Worm (Caenorhabditis elegans) whole organism, L4/young adult: Measurements from ENCODE around the gene perm-3.

Experiments
- W03F9.2 ChIP-seq: fragments of 150-350 bp; optimal IDR thresholded peaks from 2 replicates; lab custom pipeline; 2014; ENCODE audit warnings: missing biosample characterization, missing genetic modification characterization
- dao-5 ChIP-seq: sonication (generic microtip); optimal IDR thresholded peaks from 2 replicates; lab custom pipeline; 2016; ENCODE audit warnings: missing genotype, missing genetic modification characterization, moderate library complexity, missing compliant biosample characterization

DNA sequence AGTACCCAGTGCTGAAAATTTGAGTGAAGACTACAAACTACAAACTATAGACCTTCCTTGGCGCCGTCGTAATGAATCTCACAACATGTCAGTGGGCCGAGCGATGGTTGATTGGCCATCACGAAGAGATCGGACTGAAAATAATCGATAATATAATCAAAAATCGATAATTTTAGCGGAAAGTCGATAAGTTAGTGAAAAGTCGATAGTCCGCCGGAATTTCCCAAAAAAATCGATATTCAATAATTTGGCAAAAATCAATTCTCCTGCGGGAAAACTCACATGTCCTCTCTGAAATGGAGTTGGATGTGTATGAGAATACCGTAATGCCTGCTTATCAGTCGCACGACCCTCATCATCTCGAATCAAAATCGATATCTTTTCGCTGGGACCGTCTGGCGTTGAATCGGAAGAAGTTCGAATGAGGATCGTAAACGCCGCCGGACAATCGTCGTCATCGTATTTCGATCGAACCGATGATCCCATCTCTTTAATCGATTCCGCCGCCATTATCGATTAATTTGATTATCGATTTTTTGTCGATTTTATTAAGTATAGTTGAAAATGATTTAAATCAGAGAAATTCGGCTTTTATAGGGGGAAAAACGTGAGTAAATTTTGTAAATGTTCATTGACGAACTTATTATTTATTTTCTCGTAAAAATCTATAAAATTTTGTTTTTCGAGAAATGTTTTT is 17.2 kb upstream of the perm-3 start, which contains the start of gene ZK616.8:
- TF ChIP-seq dao-5 = no peak
- TF ChIP-seq W03F9.2 = no peak
